Fruit fly (Drosophila melanogaster): ENCODE data around the gene CG9641.

The CG9641 gene

DNA sequence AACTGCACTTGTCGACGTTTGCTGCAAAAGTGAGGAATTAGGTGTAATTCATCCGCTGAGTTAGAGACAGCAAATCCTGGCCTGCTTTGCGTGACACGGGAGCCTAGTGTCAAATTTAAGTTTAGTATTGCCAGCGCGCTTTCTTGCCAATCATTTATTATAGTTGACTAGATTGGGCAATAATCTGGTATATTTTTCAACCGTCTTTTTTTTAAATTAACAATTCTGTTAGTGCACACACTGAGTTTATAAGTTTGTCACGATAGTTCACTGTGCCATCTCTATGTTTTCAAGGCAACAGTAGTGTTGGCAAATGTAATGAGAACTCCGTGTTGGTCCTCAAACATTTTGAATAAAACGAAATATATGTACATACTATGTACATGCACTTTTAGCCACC is at the start of gene CG9641, which contains the start of gene CG3165 (continued):
- peak; percentile 86 for TF ChIP-seq Dbx (GFP tag; IDR thresholded peaks at IDR 0.05)
- peak; percentile 75 for TF ChIP-seq CG14441 (GFP tag; IDR thresholded peaks at IDR 0.05)
- TF ChIP-seq CG12769 (tag; optimal IDR thresholded peaks at IDR 0.05) = no peak
- peak; percentile 88 for TF ChIP-seq amos (GFP tag; IDR thresholded peaks at IDR 0.05; ENCODE audit: partially characterized antibody)
- peak; percentile 90 for TF ChIP-seq bab2 (GFP tag; optimal IDR thresholded peaks at IDR 0.05)
- peak; percentile 87 for TF ChIP-seq tx (GFP tag; optimal IDR thresholded peaks at IDR 0.05)
- peak; percentile 41; the same call in 1 of the 2 replicates for TF ChIP-seq CG10321 (GFP tag; IDR thresholded peaks at IDR 0.05)
- TF ChIP-seq CG7928 (GFP tag; optimal IDR thresholded peaks at IDR 0.05) = peak; percentile 39
- peak; percentile 66 for TF ChIP-seq Rx (GFP tag; IDR thresholded peaks at IDR 0.05)
- peak; percentile 21; the same call in 1 of the 2 replicates for TF ChIP-seq CG1024 (GFP tag; IDR thresholded peaks at IDR 0.05)
- no peak for TF ChIP-seq dmrt99B (tag; optimal IDR thresholded peaks at IDR 0.05)
- TF ChIP-seq caup (GFP tag; optimal IDR thresholded peaks at IDR 0.05; ENCODE audit: severe bottlenecking) = peak; percentile 83
- peak; percentile 86 for TF ChIP-seq CG13894 (tag; optimal IDR thresholded peaks at IDR 0.05)
- no peak for TF ChIP-seq Hr78 (GFP tag; optimal IDR thresholded peaks at IDR 0.05)
- TF ChIP-seq Hand (GFP tag; optimal IDR thresholded peaks at IDR 0.05) = peak; percentile 50
- TF ChIP-seq Dip2 (GFP tag; IDR thresholded peaks at IDR 0.05) = no peak
- peak; percentile 53 for TF ChIP-seq CG9797 (GFP tag; optimal IDR thresholded peaks at IDR 0.05)
- peak; percentile 90 for TF ChIP-seq tna (GFP tag; IDR thresholded peaks at IDR 0.05; ENCODE audit: partially characterized antibody)
- TF ChIP-seq Dip3 (GFP tag; optimal IDR thresholded peaks at IDR 0.05) = peak; percentile 88
- no peak for TF ChIP-seq mirr (GFP tag; optimal IDR thresholded peaks at IDR 0.05)
- peak; percentile 71 for TF ChIP-seq CG17328 (GFP tag; IDR thresholded peaks at IDR 0.05)
- peak; percentile 85 for TF ChIP-seq CG32532 (GFP tag; IDR thresholded peaks at IDR 0.05)
- peak; percentile 80 for TF ChIP-seq CG11247 (GFP tag; IDR thresholded peaks at IDR 0.05)
- TF ChIP-seq ash1 (GFP tag; optimal IDR thresholded peaks at IDR 0.05) = no peak
- TF ChIP-seq Camta (GFP tag; optimal IDR thresholded peaks at IDR 0.05) = peak; percentile 86
- peak; percentile 3 for TF ChIP-seq pfk (GFP tag; optimal IDR thresholded peaks at IDR 0.05)
- peak; percentile 74 for TF ChIP-seq E2f1 (GFP tag; IDR thresholded peaks at IDR 0.05)
- TF ChIP-seq CG1233 (GFP tag; optimal IDR thresholded peaks at IDR 0.05) = peak; percentile 65
- peak; percentile 82 for TF ChIP-seq CG4282 (GFP tag; optimal IDR thresholded peaks at IDR 0.05)
- no peak for TF ChIP-seq tap (tag; optimal IDR thresholded peaks at IDR 0.05)
- peak; percentile 67; the same call in 1 of the 2 replicates for TF ChIP-seq danr (GFP tag; IDR thresholded peaks at IDR 0.05)
- TF ChIP-seq stc (GFP tag; IDR thresholded peaks at IDR 0.05) = peak; percentile 79
- TF ChIP-seq CG16863 (GFP tag; optimal IDR thresholded peaks at IDR 0.05) = peak; percentile 88
- TF ChIP-seq unpg (GFP tag; optimal IDR thresholded peaks at IDR 0.05) = peak; percentile 79
- TF ChIP-seq Asciz (GFP tag; optimal IDR thresholded peaks at IDR 0.05) = no peak
- TF ChIP-seq CG3407 (GFP tag; optimal IDR thresholded peaks at IDR 0.05) = no peak
- peak; percentile 76 for TF ChIP-seq CG3281 (GFP tag; optimal IDR thresholded peaks at IDR 0.05)
- TF ChIP-seq crc (GFP tag; optimal IDR thresholded peaks at IDR 0.05) = peak; percentile 75
- TF ChIP-seq wor (GFP tag; IDR thresholded peaks at IDR 0.05) = peak; percentile 57; the same call in 1 of the 2 replicates
- TF ChIP-seq HLH54F (GFP tag; optimal IDR thresholded peaks at IDR 0.05) = peak; percentile 93
- peak; percentile 88 to 90 for TF ChIP-seq Pdp1 (GFP tag; optimal IDR thresholded peaks at IDR 0.05)
- TF ChIP-seq CG5180 (GFP tag; optimal IDR thresholded peaks at IDR 0.05) = no peak
- peak; percentile 76; the same call in 1 of the 2 replicates for TF ChIP-seq CG16779 (GFP tag; IDR thresholded peaks at IDR 0.05)
- TF ChIP-seq CG15073 (GFP tag; optimal IDR thresholded peaks at IDR 0.05) = peak; percentile 43
- TF ChIP-seq Rfx (GFP tag; IDR thresholded peaks at IDR 0.05) = peak; percentile 84
- TF ChIP-seq CG11398 (GFP tag; optimal IDR thresholded peaks at IDR 0.05) = peak; percentile 82
- TF ChIP-seq CG18262 (tag; optimal IDR thresholded peaks at IDR 0.05) = peak; percentile 85
- peak; percentile 71; the same call in 1 of the 2 replicates for TF ChIP-seq Nf-YA (GFP tag; IDR thresholded peaks at IDR 0.05)
- no peak for TF ChIP-seq TFAM (GFP tag; optimal IDR thresholded peaks at IDR 0.05)
- peak; percentile 69 for TF ChIP-seq fd3F (GFP tag; optimal IDR thresholded peaks at IDR 0.05)

All from whole organism, embryonic.